Worm (Caenorhabditis elegans) whole organism, late embryonic: ENCODE data around the gene Y37B11A.3.

Experiments used
- C38D4.7 ChIP-seq: fragments of 200-800 bp; sonication (Bioruptor generic); optimal IDR thresholded peaks from 2 replicates; lab custom pipeline; 2018; ENCODE audit warnings: mild to moderate bottlenecking, missing genetic modification characterization, moderate library complexity, missing compliant biosample characterization
- F13H6.1 ChIP-seq: sonication (generic microtip); optimal IDR thresholded peaks from 2 replicates; lab custom pipeline; 2016; ENCODE audit warnings: missing genetic modification characterization, missing compliant biosample characterization
- K09A11.1 ChIP-seq: sonication (generic microtip); optimal IDR thresholded peaks from 2 replicates; lab custom pipeline; 2017; ENCODE audit warnings: antibody characterized with exemption, mild to moderate bottlenecking, missing genetic modification characterization, missing compliant biosample characterization; ENCODE audit not compliant: insufficient read depth
- Y22D7AL.16 ChIP-seq: sonication (generic microtip); optimal IDR thresholded peaks from 2 replicates; lab custom pipeline; 2016; ENCODE audit warnings: missing genetic modification characterization, missing compliant biosample characterization
- ahr-1 ChIP-seq: sonication (generic microtip); optimal IDR thresholded peaks from 2 replicates; lab custom pipeline; 2016; ENCODE audit warnings: missing genetic modification characterization, missing compliant biosample characterization
- ceh-14 ChIP-seq: sonication (generic microtip); optimal IDR thresholded peaks from 2 replicates; lab custom pipeline; 2016; ENCODE audit warnings: missing genotype, missing genetic modification characterization, missing compliant biosample characterization
- ceh-18 ChIP-seq: sonication (generic microtip); optimal IDR thresholded peaks from 2 replicates; lab custom pipeline; 2016; ENCODE audit warnings: missing genetic modification characterization, missing compliant biosample characterization
- ceh-19 ChIP-seq: fragments of 200-800 bp; sonication (Bioruptor generic); optimal IDR thresholded peaks from 2 replicates; lab custom pipeline; 2018; ENCODE audit warnings: mild to moderate bottlenecking, missing genetic modification characterization, missing compliant biosample characterization
- ceh-2 ChIP-seq: sonication (generic microtip); optimal IDR thresholded peaks from 2 replicates; lab custom pipeline; 2016; ENCODE audit warnings: missing genotype, missing genetic modification characterization, missing compliant biosample characterization
- ceh-30 ChIP-seq: fragments of 150-350 bp; optimal IDR thresholded peaks from 2 replicates; lab custom pipeline; 2014; ENCODE audit warnings: missing biosample characterization, missing genetic modification characterization
- ceh-45 ChIP-seq: fragments of 200-800 bp; sonication (Bioruptor generic); IDR thresholded peaks from 2 replicates; pipeline ENCODE4 v1.3.6; 2022; ENCODE audit warnings: missing genetic modification reagents, missing genetic modification characterization, missing compliant biosample characterization
- ceh-6 ChIP-seq: fragments of 200-800 bp; sonication (Bioruptor generic); optimal IDR thresholded peaks from 2 replicates; lab custom pipeline; 2018; ENCODE audit warnings: mild to moderate bottlenecking, missing genetic modification characterization, missing compliant biosample characterization
- dve-1 ChIP-seq: sonication (generic microtip); optimal IDR thresholded peaks from 2 replicates; lab custom pipeline; 2017; ENCODE audit warnings: antibody characterized with exemption, mild to moderate bottlenecking, missing genetic modification characterization, missing compliant biosample characterization
- eyg-1 ChIP-seq: sonication (generic microtip); optimal IDR thresholded peaks from 2 replicates; lab custom pipeline; 2016; ENCODE audit warnings: missing genotype, missing genetic modification characterization, missing compliant biosample characterization
- fkh-10 ChIP-seq: fragments of 150-350 bp; optimal IDR thresholded peaks from 2 replicates; lab custom pipeline; 2014; ENCODE audit warnings: missing biosample characterization, missing genetic modification reagents, missing genetic modification characterization
- gmeb-2 ChIP-seq: sonication (generic microtip); optimal IDR thresholded peaks from 2 replicates; lab custom pipeline; 2016; ENCODE audit warnings: missing genetic modification characterization, inconsistent platforms, missing compliant biosample characterization
- hlh-13 ChIP-seq: fragments of 200-800 bp; sonication (Bioruptor generic); optimal IDR thresholded peaks from 2 replicates; lab custom pipeline; 2018; ENCODE audit warnings: mild to moderate bottlenecking, missing genetic modification characterization, missing compliant biosample characterization
- hlh-15 ChIP-seq: sonication (generic microtip); optimal IDR thresholded peaks from 2 replicates; lab custom pipeline; 2016; ENCODE audit warnings: missing genetic modification characterization, missing compliant biosample characterization
- hlh-30 ChIP-seq: sonication (generic microtip); optimal IDR thresholded peaks from 2 replicates; lab custom pipeline; 2017; ENCODE audit warnings: antibody characterized with exemption, missing genetic modification characterization, missing compliant biosample characterization; ENCODE audit not compliant: insufficient read depth
- hlh-6 ChIP-seq: sonication (generic microtip); optimal IDR thresholded peaks from 2 replicates; lab custom pipeline; 2016; ENCODE audit warnings: missing genotype, missing genetic modification characterization, missing compliant biosample characterization
- hlh-8 ChIP-seq: sonication (generic microtip); optimal IDR thresholded peaks from 2 replicates; lab custom pipeline; 2016; ENCODE audit warnings: missing genotype, missing genetic modification characterization, missing compliant biosample characterization
- mec-3 ChIP-seq: sonication (generic microtip); optimal IDR thresholded peaks from 2 replicates; lab custom pipeline; 2016; ENCODE audit warnings: borderline replicate concordance, missing genetic modification characterization, missing compliant biosample characterization
- nhr-11 ChIP-seq: fragments of 150-350 bp; optimal IDR thresholded peaks from 2 replicates; lab custom pipeline; 2014; ENCODE audit warnings: missing biosample characterization, missing genetic modification characterization
- pag-3 ChIP-seq: sonication (generic microtip); optimal IDR thresholded peaks from 2 replicates; lab custom pipeline; 2016; ENCODE audit warnings: missing compliant biosample characterization, missing genetic modification characterization, borderline replicate concordance
- pax-1 ChIP-seq: fragments of 150-350 bp; optimal IDR thresholded peaks from 2 replicates; lab custom pipeline; 2014; ENCODE audit warnings: missing biosample characterization, missing genetic modification characterization
- pha-2 ChIP-seq: sonication (generic microtip); optimal IDR thresholded peaks from 2 replicates; lab custom pipeline; 2017; ENCODE audit warnings: mild to moderate bottlenecking, missing genetic modification characterization, missing compliant biosample characterization
- pqm-1 ChIP-seq: sonication (generic microtip); optimal IDR thresholded peaks from 2 replicates; lab custom pipeline; 2016; ENCODE audit warnings: missing genetic modification characterization, missing compliant biosample characterization
- pros-1 ChIP-seq: fragments of 150-350 bp; optimal IDR thresholded peaks from 2 replicates; lab custom pipeline; 2014; ENCODE audit warnings: missing biosample characterization, missing genetic modification reagents, missing genetic modification characterization
- sdc-2 ChIP-seq: sonication (generic microtip); optimal IDR thresholded peaks from 2 replicates; lab custom pipeline; 2016; ENCODE audit warnings: missing genotype, missing genetic modification characterization, missing compliant biosample characterization
- syd-9 ChIP-seq: sonication (generic microtip); optimal IDR thresholded peaks from 2 replicates; lab custom pipeline; 2016; ENCODE audit warnings: mild to moderate bottlenecking, missing genetic modification characterization, moderate library complexity, missing compliant biosample characterization
- tbx-7 ChIP-seq: sonication (generic microtip); optimal IDR thresholded peaks from 2 replicates; lab custom pipeline; 2016; ENCODE audit warnings: missing genotype, missing genetic modification characterization, missing compliant biosample characterization
- unc-55 ChIP-seq: sonication (generic microtip); optimal IDR thresholded peaks from 2 replicates; lab custom pipeline; 2017; ENCODE audit warnings: missing biosample characterization, missing genetic modification reagents, missing genetic modification characterization
- zip-5 ChIP-seq: sonication (generic microtip); optimal IDR thresholded peaks from 2 replicates; lab custom pipeline; 2016; ENCODE audit warnings: missing genetic modification characterization, missing compliant biosample characterization

Gene Y37B11A.3

ce11 chrIII:5748360-5748759 lies 36.8 kb downstream of the Y37B11A.3 start:
- TF ChIP-seq pqm-1 (no peak), zip-5 (tag; lab: Kevin White, UChicago) (no peak), hlh-8 (tag; lab: Kevin White, UChicago) (no peak), ceh-19 (GFP tag; lab: Kevin White, UChicago) (no peak), ceh-2 (tag; lab: Kevin White, UChicago) (no peak)

DNA sequence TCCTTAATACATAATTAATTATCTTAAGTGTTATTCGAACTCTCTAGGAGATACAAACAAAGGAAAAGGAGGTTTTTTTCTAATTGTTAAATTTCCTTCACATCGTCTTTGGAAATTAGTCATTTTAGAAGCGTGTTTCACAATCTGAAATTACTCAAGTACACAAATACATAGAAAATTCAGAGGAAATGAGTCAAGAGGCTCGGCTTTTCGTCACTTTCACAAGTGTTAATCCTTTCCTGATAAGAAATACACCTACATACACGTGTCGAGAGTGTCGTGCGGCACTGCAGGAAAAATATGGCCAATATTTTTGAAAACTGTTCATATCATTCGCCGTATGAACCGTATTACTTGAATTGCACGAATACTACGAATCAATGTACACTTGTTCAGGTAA lies 37.9 kb downstream of the Y37B11A.3 start, which contains the start of gene B0244.4:
Gene B0244.4 (plus strand): TSS at position 301 of the 400 bp plus-strand sequence.
- TF ChIP-seq ahr-1 (no peak), fkh-10 (GFP tag; lab: Kevin White, UChicago) (no peak), mec-3 (tag; lab: Kevin White, UChicago) (no peak), gmeb-2 (tag; lab: Kevin White, UChicago) (no peak), ceh-19 (GFP tag; lab: Kevin White, UChicago) (no peak), dve-1 (tag; lab: Kevin White, UChicago) (no peak), sdc-2 (tag; lab: Kevin White, UChicago) (no peak), ceh-6 (no peak), tbx-7 (tag; lab: Kevin White, UChicago) (no peak), C38D4.7 (no peak), hlh-30 (no peak), zip-5 (tag; lab: Kevin White, UChicago) (no peak), ceh-14 (tag; lab: Kevin White, UChicago) (no peak), Y22D7AL.16 (tag; lab: Kevin White, UChicago) (no peak), F13H6.1 (tag; lab: Kevin White, UChicago) (no peak), hlh-6 (tag; lab: Kevin White, UChicago) (no peak), ceh-45 (GFP tag; lab: Robert Waterston, UW) (no peak), pqm-1 (no peak), pax-1 (tag; lab: Kevin White, UChicago) (no peak)

DNA sequence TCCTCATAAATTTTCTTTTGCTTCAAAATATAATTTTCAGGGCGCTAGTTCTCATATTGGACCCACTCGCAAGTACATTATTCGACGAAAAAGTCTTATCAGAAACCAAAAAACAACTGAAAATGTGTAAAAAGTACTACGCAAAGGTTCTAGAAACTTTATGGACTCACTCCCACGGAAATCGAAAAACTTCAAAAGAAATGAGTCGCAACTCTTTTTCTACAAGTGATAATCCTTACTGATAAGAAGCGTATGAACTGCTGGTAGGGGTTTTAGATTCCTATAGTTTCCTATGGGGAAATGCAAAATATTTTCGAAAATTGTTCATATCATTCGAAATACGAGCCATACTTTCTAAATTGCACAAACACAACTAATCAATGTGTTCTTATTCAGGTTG lies 40.5 kb downstream of the Y37B11A.3 start, which contains the start of gene B0244.5:
Gene B0244.5 (plus strand): TSS at position 301 of the 400 bp plus-strand sequence.
- TF ChIP-seq ceh-18 (tag; lab: Kevin White, UChicago) (no peak), K09A11.1 (tag; lab: Kevin White, UChicago) (no peak), mec-3 (tag; lab: Kevin White, UChicago) (no peak), hlh-15 (tag; lab: Kevin White, UChicago) (no peak), pros-1 (tag; lab: Kevin White, UChicago) (no peak), hlh-13 (GFP tag; lab: Kevin White, UChicago) (no peak), eyg-1 (tag; lab: Kevin White, UChicago) (no peak), ceh-2 (tag; lab: Kevin White, UChicago) (no peak), pag-3 (tag; lab: Kevin White, UChicago) (no peak), ahr-1 (no peak), syd-9 (no peak), zip-5 (tag; lab: Kevin White, UChicago) (no peak), hlh-30 (no peak)

DNA sequence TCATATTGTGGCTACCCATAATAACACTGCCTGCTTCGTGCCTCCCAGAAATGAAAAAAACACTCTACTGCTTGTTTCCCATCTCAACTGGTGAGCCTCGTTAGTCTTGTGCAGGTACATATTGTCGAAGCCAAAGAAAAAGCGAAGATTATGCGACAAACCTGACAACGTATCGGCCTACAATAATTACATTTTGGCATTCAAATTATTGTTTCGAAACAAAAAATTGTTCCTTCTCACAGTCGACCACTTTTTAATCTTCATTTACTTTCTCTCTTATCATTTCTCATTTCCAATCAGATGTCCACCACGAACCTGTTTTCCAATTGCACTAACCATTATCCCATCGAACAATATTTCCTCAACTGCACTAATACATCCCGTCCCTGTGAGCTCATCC lies 42.0 kb downstream of the Y37B11A.3 start, which contains the start of gene B0244.15:
Gene B0244.15 (plus strand): TSS at position 301 of the 400 bp plus-strand sequence.
- TF ChIP-seq C38D4.7 (no peak), eyg-1 (tag; lab: Kevin White, UChicago) (no peak), pros-1 (tag; lab: Kevin White, UChicago) (no peak), unc-55 (no peak), ceh-14 (tag; lab: Kevin White, UChicago) (no peak), ceh-18 (tag; lab: Kevin White, UChicago) (no peak), zip-5 (tag; lab: Kevin White, UChicago) (no peak), nhr-11 (no peak), ceh-30 (no peak), syd-9 (no peak), hlh-6 (tag; lab: Kevin White, UChicago) (no peak), pha-2 (no peak), hlh-15 (tag; lab: Kevin White, UChicago) (no peak)

- TF ChIP-seq C38D4.7 (no peak), dve-1 (tag; lab: Kevin White, UChicago) (no peak)
- TF ChIP-seq, all 69 proteins: peak for 0
These were observed 44.5 kb downstream of the Y37B11A.3 start, which contains the start of gene B0244.16 for ce11 chrIII:5740666-5741065. TSS of gene B0244.16 (plus strand) at chrIII:5740966.
